1 fruit fly cellular context compared by ENCODE assay signal in genomic region chr3L:3798488-3798887, dm6.
TF ChIP-seq lines count a peak whose summit lies in the region.

No protein-coding gene starts in this region.

TF ChIP-seq in whole organism, embryonic, 481 proteins besides CTCF, POLR2A, EP300 and RAD21 (continued from another document and continues in another):
- TF ChIP-seq Fer2 (tag; optimal IDR thresholded peaks at IDR 0.05; lab: Kevin White, UChicago) (no peak), CG33557 (GFP tag; optimal IDR thresholded peaks at IDR 0.05; lab: Kevin White, UChicago) (no peak), her (GFP tag; optimal IDR thresholded peaks at IDR 0.05; lab: Kevin White, UChicago) (no peak), CG9215 (GFP tag; IDR thresholded peaks at IDR 0.05; lab: Robert Waterston, UW) (no peak), Xrp1 (GFP tag; IDR thresholded peaks at IDR 0.05; lab: Robert Waterston, UW) (no peak), CG17612 (GFP tag; IDR thresholded peaks at IDR 0.05; lab: Robert Waterston, UW) (no peak), Hand (GFP tag; optimal IDR thresholded peaks at IDR 0.05; lab: Kevin White, UChicago) (no peak), Doc3 (GFP tag; IDR thresholded peaks at IDR 0.05; lab: Robert Waterston, UW; ENCODE audit: partially characterized antibody) (no peak), cwo (GFP tag; optimal IDR thresholded peaks at IDR 0.05; lab: Kevin White, UChicago) (no peak), CG31365 (tag; optimal IDR thresholded peaks at IDR 0.05; lab: Kevin White, UChicago) (no peak), Lhr (GFP tag; optimal IDR thresholded peaks at IDR 0.05; lab: Kevin White, UChicago) (no peak), D19B (GFP tag; optimal IDR thresholded peaks at IDR 0.05; lab: Kevin White, UChicago) (no peak), Hr39 (optimal IDR thresholded peaks at IDR 0.05; lab: Kevin White, UChicago) (no peak), az2 (GFP tag; optimal IDR thresholded peaks at IDR 0.05; lab: Kevin White, UChicago) (no peak), CG2202 (tag; optimal IDR thresholded peaks at IDR 0.05; lab: Kevin White, UChicago) (no peak), Ets97D (GFP tag; optimal IDR thresholded peaks at IDR 0.05; lab: Kevin White, UChicago) (no peak), Sry-δ (GFP tag; optimal IDR thresholded peaks at IDR 0.05; lab: Kevin White, UChicago) (no peak), CG13424 (tag; optimal IDR thresholded peaks at IDR 0.05; lab: Kevin White, UChicago) (peak; percentile 20), aop (GFP tag; IDR thresholded peaks at IDR 0.05; lab: Robert Waterston, UW) (no peak), prd (optimal IDR thresholded peaks at IDR 0.05; lab: Kevin White, UChicago) (no peak), prd (GFP tag; IDR thresholded peaks at IDR 0.05; lab: Robert Waterston, UW) (0 out of 3 replicates have a peak, but pooled peaks have one; percentile 25), tap (tag; optimal IDR thresholded peaks at IDR 0.05; lab: Kevin White, UChicago) (no peak), CG17912 (GFP tag; optimal IDR thresholded peaks at IDR 0.05; lab: Kevin White, UChicago) (no peak), CG13296 (GFP tag; optimal IDR thresholded peaks at IDR 0.05; lab: Kevin White, UChicago) (no peak), jigr1 (GFP tag; IDR thresholded peaks at IDR 0.05; lab: Robert Waterston, UW) (no peak), grn (GFP tag; optimal IDR thresholded peaks at IDR 0.05; lab: Kevin White, UChicago) (no peak), CG10979 (tag; optimal IDR thresholded peaks at IDR 0.05; lab: Kevin White, UChicago) (no peak), HLH3B (GFP tag; IDR thresholded peaks at IDR 0.05; lab: Robert Waterston, UW) (peak; percentile 21; the same call in 1 of the 2 replicates), CG9609 (GFP tag; optimal IDR thresholded peaks at IDR 0.05; lab: Kevin White, UChicago) (no peak), Ada2b (GFP tag; IDR thresholded peaks at IDR 0.05; lab: Robert Waterston, UW) (0 out of 2 replicates have a peak, but pooled peaks have one; percentile 37), CG8924 (tag; optimal IDR thresholded peaks at IDR 0.05; lab: Kevin White, UChicago) (no peak), CG31388 (GFP tag; optimal IDR thresholded peaks at IDR 0.05; lab: Kevin White, UChicago) (no peak), hkb (optimal IDR thresholded peaks at IDR 0.05; lab: Kevin White, UChicago) (no peak), hkb (GFP tag; IDR thresholded peaks at IDR 0.05; lab: Robert Waterston, UW) (0 out of 2 replicates have a peak, but pooled peaks have one; percentile 19), wek (GFP tag; optimal IDR thresholded peaks at IDR 0.05; lab: Kevin White, UChicago) (no peak), gem (tag; optimal IDR thresholded peaks at IDR 0.05; lab: Kevin White, UChicago) (peak; percentile 51), CG7987 (GFP tag; optimal IDR thresholded peaks at IDR 0.05; lab: Kevin White, UChicago) (no peak), otp (GFP tag; IDR thresholded peaks at IDR 0.05; lab: Robert Waterston, UW) (no peak), crc (GFP tag; optimal IDR thresholded peaks at IDR 0.05; lab: Kevin White, UChicago) (no peak), Adf1 (GFP tag; IDR thresholded peaks at IDR 0.05; lab: Robert Waterston, UW) (no peak), Myb (GFP tag; optimal IDR thresholded peaks at IDR 0.05; lab: Kevin White, UChicago) (no peak), HLH4C (GFP tag; IDR thresholded peaks at IDR 0.05; lab: Robert Waterston, UW; ENCODE audit: partially characterized antibody) (no peak), CG18599 (GFP tag; optimal IDR thresholded peaks at IDR 0.05; lab: Kevin White, UChicago) (no peak), CG34376 (GFP tag; optimal IDR thresholded peaks at IDR 0.05; lab: Kevin White, UChicago) (no peak), inv (GFP tag; IDR thresholded peaks at IDR 0.05; lab: Robert Waterston, UW; ENCODE audit: partially characterized antibody) (no peak), Oaz (GFP tag; IDR thresholded peaks at IDR 0.05; lab: Robert Waterston, UW) (no peak), CG34422 (GFP tag; IDR thresholded peaks at IDR 0.05; lab: Robert Waterston, UW) (no peak), CG11723 (GFP tag; optimal IDR thresholded peaks at IDR 0.05; lab: Kevin White, UChicago) (no peak), sima (GFP tag; optimal IDR thresholded peaks at IDR 0.05; lab: Kevin White, UChicago) (no peak), CG10366 (GFP tag; IDR thresholded peaks at IDR 0.05; lab: Robert Waterston, UW) (no peak), bsh (GFP tag; optimal IDR thresholded peaks at IDR 0.05; lab: Kevin White, UChicago) (no peak), Blimp-1 (GFP tag; optimal IDR thresholded peaks at IDR 0.05; lab: Kevin White, UChicago) (no peak), Usf (GFP tag; optimal IDR thresholded peaks at IDR 0.05; lab: Kevin White, UChicago) (no peak), CG10321 (GFP tag; IDR thresholded peaks at IDR 0.05; lab: Robert Waterston, UW) (no peak), CG17361 (GFP tag; IDR thresholded peaks at IDR 0.05; lab: Robert Waterston, UW) (0 out of 3 replicates have a peak, but pooled peaks have one; percentile 11), Dref (GFP tag; IDR thresholded peaks at IDR 0.05; lab: Robert Waterston, UW) (no peak), CG11456 (GFP tag; IDR thresholded peaks at IDR 0.05; lab: Robert Waterston, UW) (no peak), br (optimal IDR thresholded peaks at IDR 0.05; lab: Kevin White, UChicago) (no peak), slou (GFP tag; optimal IDR thresholded peaks at IDR 0.05; lab: Kevin White, UChicago) (no peak), MTF-1 (GFP tag; optimal IDR thresholded peaks at IDR 0.05; lab: Kevin White, UChicago; ENCODE audit: borderline replicate concordance) (no peak), sna (GFP tag; IDR thresholded peaks at IDR 0.05; lab: Robert Waterston, UW; ENCODE audit: partially characterized antibody) (no peak), Doc2 (GFP tag; IDR thresholded peaks at IDR 0.05; lab: Robert Waterston, UW) (no peak), CG43689 (GFP tag; IDR thresholded peaks at IDR 0.05; lab: Robert Waterston, UW) (no peak), CG9932 (GFP tag; IDR thresholded peaks at IDR 0.05; lab: Robert Waterston, UW) (no peak), lov (optimal IDR thresholded peaks at IDR 0.05; lab: Kevin White, UChicago) (no peak), lov (GFP tag; IDR thresholded peaks at IDR 0.05; lab: Robert Waterston, UW) (no peak), pita (GFP tag; optimal IDR thresholded peaks at IDR 0.05; lab: Kevin White, UChicago) (no peak), scrt (GFP tag; optimal IDR thresholded peaks at IDR 0.05; lab: Kevin White, UChicago) (no peak), cas (GFP tag; IDR thresholded peaks at IDR 0.05; lab: Robert Waterston, UW) (no peak), unpg (GFP tag; optimal IDR thresholded peaks at IDR 0.05; lab: Kevin White, UChicago) (peak; percentile 35), mam (GFP tag; optimal IDR thresholded peaks at IDR 0.05; lab: Kevin White, UChicago) (no peak), org-1 (GFP tag; optimal IDR thresholded peaks at IDR 0.05; lab: Kevin White, UChicago) (no peak), ro (GFP tag; IDR thresholded peaks at IDR 0.05; lab: Robert Waterston, UW) (no peak), rib (GFP tag; IDR thresholded peaks at IDR 0.05; lab: Robert Waterston, UW) (no peak), Trl (optimal IDR thresholded peaks at IDR 0.05; lab: Kevin White, UChicago) (no peak), Trl (GFP tag; optimal IDR thresholded peaks at IDR 0.05; lab: Kevin White, UChicago) (no peak), phol (tag; optimal IDR thresholded peaks at IDR 0.05; lab: Kevin White, UChicago) (no peak), Elba2 (GFP tag; optimal IDR thresholded peaks at IDR 0.05; lab: Kevin White, UChicago) (no peak), Dbx (GFP tag; IDR thresholded peaks at IDR 0.05; lab: Robert Waterston, UW) (no peak), tin (GFP tag; optimal IDR thresholded peaks at IDR 0.05; lab: Kevin White, UChicago) (no peak), CG32532 (GFP tag; IDR thresholded peaks at IDR 0.05; lab: Robert Waterston, UW) (no peak), chinmo (GFP tag; IDR thresholded peaks at IDR 0.05; lab: Robert Waterston, UW; ENCODE audit: partially characterized antibody) (no peak), bcd (GFP tag; optimal IDR thresholded peaks at IDR 0.05; lab: Kevin White, UChicago) (no peak), tio (GFP tag; optimal IDR thresholded peaks at IDR 0.05; lab: Kevin White, UChicago) (peak; percentile 16), CG11247 (GFP tag; IDR thresholded peaks at IDR 0.05; lab: Robert Waterston, UW) (no peak), gcm2 (GFP tag; optimal IDR thresholded peaks at IDR 0.05; lab: Kevin White, UChicago) (no peak), CG14050 (GFP tag; IDR thresholded peaks at IDR 0.05; lab: Robert Waterston, UW) (no peak), CG16813 (GFP tag; IDR thresholded peaks at IDR 0.05; lab: Robert Waterston, UW; ENCODE audit: partially characterized antibody) (no peak), CG1233 (GFP tag; optimal IDR thresholded peaks at IDR 0.05; lab: Kevin White, UChicago) (no peak), CG7271 (tag; optimal IDR thresholded peaks at IDR 0.05; lab: Kevin White, UChicago) (no peak), CG17328 (GFP tag; IDR thresholded peaks at IDR 0.05; lab: Robert Waterston, UW) (peak; percentile 41; the same call in 1 of the 2 replicates), Sox100B (GFP tag; optimal IDR thresholded peaks at IDR 0.05; lab: Kevin White, UChicago) (no peak), h (optimal IDR thresholded peaks at IDR 0.05; lab: Kevin White, UChicago) (no peak), CG15073 (GFP tag; optimal IDR thresholded peaks at IDR 0.05; lab: Kevin White, UChicago) (no peak), CG10431 (GFP tag; optimal IDR thresholded peaks at IDR 0.05; lab: Kevin White, UChicago) (no peak), pan (optimal IDR thresholded peaks at IDR 0.05; lab: Kevin White, UChicago) (no peak), pan (GFP tag; optimal IDR thresholded peaks at IDR 0.05 in 1 of 2, IDR thresholded peaks at IDR 0.05 in 1 of 2) (peak in 1 of 2 experiments; percentile 28), ewg (GFP tag; optimal IDR thresholded peaks at IDR 0.05; lab: Kevin White, UChicago) (no peak), CG9876 (GFP tag; optimal IDR thresholded peaks at IDR 0.05; lab: Kevin White, UChicago) (no peak), CG3847 (GFP tag; IDR thresholded peaks at IDR 0.05; lab: Robert Waterston, UW) (no peak), CG1792 (GFP tag; optimal IDR thresholded peaks at IDR 0.05; lab: Kevin White, UChicago) (no peak), CG11085 (GFP tag; IDR thresholded peaks at IDR 0.05; lab: Robert Waterston, UW) (no peak), sisA (GFP tag; IDR thresholded peaks at IDR 0.05; lab: Robert Waterston, UW) (no peak), Hr78 (GFP tag; optimal IDR thresholded peaks at IDR 0.05; lab: Kevin White, UChicago) (no peak), CG1024 (GFP tag; IDR thresholded peaks at IDR 0.05; lab: Robert Waterston, UW) (no peak), CG1603 (tag; optimal IDR thresholded peaks at IDR 0.05; lab: Kevin White, UChicago) (no peak), CG32772 (GFP tag; IDR thresholded peaks at IDR 0.05; lab: Robert Waterston, UW) (no peak), dmrt11E (tag; optimal IDR thresholded peaks at IDR 0.05; lab: Kevin White, UChicago) (no peak), Oli (tag; optimal IDR thresholded peaks at IDR 0.05; lab: Kevin White, UChicago) (no peak), CG8765 (GFP tag; IDR thresholded peaks at IDR 0.05; lab: Robert Waterston, UW) (no peak), gce (GFP tag; IDR thresholded peaks at IDR 0.05; lab: Robert Waterston, UW) (no peak), BEAF-32 (GFP tag; optimal IDR thresholded peaks at IDR 0.05; lab: Kevin White, UChicago) (no peak), CG17802 (tag; optimal IDR thresholded peaks at IDR 0.05; lab: Kevin White, UChicago) (no peak), Dfd (GFP tag; optimal IDR thresholded peaks at IDR 0.05; lab: Kevin White, UChicago) (no peak), zen (tag; optimal IDR thresholded peaks at IDR 0.05; lab: Kevin White, UChicago) (no peak), wdn (GFP tag; IDR thresholded peaks at IDR 0.05; lab: Robert Waterston, UW) (no peak), CG2120 (GFP tag; optimal IDR thresholded peaks at IDR 0.05; lab: Kevin White, UChicago) (peak; percentile 5), CG7372 (GFP tag; IDR thresholded peaks at IDR 0.05; lab: Robert Waterston, UW) (no peak), dan (GFP tag; IDR thresholded peaks at IDR 0.05; lab: Robert Waterston, UW) (no peak), Kr (GFP tag; optimal IDR thresholded peaks at IDR 0.05; lab: Kevin White, UChicago) (no peak), Hsf (GFP tag; optimal IDR thresholded peaks at IDR 0.05; lab: Kevin White, UChicago) (no peak), CG17385 (GFP tag; optimal IDR thresholded peaks at IDR 0.05; lab: Kevin White, UChicago) (peak; percentile 2), vnd (GFP tag; IDR thresholded peaks at IDR 0.05; lab: Robert Waterston, UW; ENCODE audit: partially characterized antibody) (no peak), cad (GFP tag; optimal IDR thresholded peaks at IDR 0.05; lab: Kevin White, UChicago) (no peak), ase (GFP tag; IDR thresholded peaks at IDR 0.05; lab: Robert Waterston, UW) (no peak), CG11398 (GFP tag; optimal IDR thresholded peaks at IDR 0.05; lab: Kevin White, UChicago) (no peak), Rx (GFP tag; IDR thresholded peaks at IDR 0.05; lab: Robert Waterston, UW) (0 out of 2 replicates have a peak, but pooled peaks have one; percentile 5), CG8089 (GFP tag; optimal IDR thresholded peaks at IDR 0.05; lab: Kevin White, UChicago) (no peak), trh (GFP tag; optimal IDR thresholded peaks at IDR 0.05; lab: Kevin White, UChicago) (no peak), CG11504 (tag; optimal IDR thresholded peaks at IDR 0.05; lab: Kevin White, UChicago) (peak; percentile 44), sd (tag; optimal IDR thresholded peaks at IDR 0.05; lab: Kevin White, UChicago) (no peak), Rfx (GFP tag; IDR thresholded peaks at IDR 0.05; lab: Robert Waterston, UW) (peak; percentile 15; the same call in 1 of the 2 replicates), CG1529 (GFP tag; optimal IDR thresholded peaks at IDR 0.05; lab: Kevin White, UChicago) (no peak), yki (optimal IDR thresholded peaks at IDR 0.05; lab: Kevin White, UChicago) (no peak), Pdp1 (GFP tag; optimal IDR thresholded peaks at IDR 0.05; lab: Kevin White, UChicago) (no peak), CG6689 (GFP tag; IDR thresholded peaks at IDR 0.05; lab: Robert Waterston, UW) (peak; percentile 34), CG2678 (tag; optimal IDR thresholded peaks at IDR 0.05; lab: Kevin White, UChicago) (peak; percentile 18), Xbp1 (GFP tag; optimal IDR thresholded peaks at IDR 0.05; lab: Kevin White, UChicago) (peak; percentile 4), Nf-YB (GFP tag; optimal IDR thresholded peaks at IDR 0.05; lab: Kevin White, UChicago) (no peak)
